Worm (Caenorhabditis elegans): Measurements from ENCODE around the gene Y37E11AL.9.

The Y37E11AL.9 gene

DNA sequence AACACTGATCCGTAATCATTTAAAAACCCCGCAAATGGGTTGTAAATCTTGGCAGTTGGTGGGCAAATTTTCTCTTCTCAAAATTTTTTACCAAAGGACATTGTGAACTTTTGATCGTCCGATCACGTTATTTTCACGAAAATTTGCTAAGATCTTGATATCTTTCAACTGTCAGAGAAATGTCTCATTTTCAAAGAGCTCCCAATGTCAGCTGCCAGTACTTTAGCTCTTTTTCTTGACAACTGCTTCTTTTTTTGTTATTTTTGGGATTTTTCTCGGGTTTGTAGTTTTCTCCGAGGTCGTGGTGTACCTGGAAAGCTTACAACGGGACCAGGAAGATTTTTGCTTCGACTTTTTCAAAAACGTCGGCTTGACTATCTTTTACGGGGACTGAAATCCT, 44.6 kb downstream of the Y37E11AL.9 start (continued):
- no peak for TF ChIP-seq aly-2 (tag; optimal IDR thresholded peaks at IDR 0.05)
- TF ChIP-seq daf-16 (GFP tag; optimal IDR thresholded peaks at IDR 0.05): peak in 1 of 2 experiments; percentile 66
- TF ChIP-seq daf-16 (tag; optimal IDR thresholded peaks at IDR 0.05): no peak
- no peak for TF ChIP-seq T26A8.4 (GFP tag; IDR thresholded peaks at IDR 0.05)
- no peak for TF ChIP-seq F37D6.2 (tag; optimal IDR thresholded peaks at IDR 0.05)
- TF ChIP-seq vab-7 (GFP tag; IDR thresholded peaks at IDR 0.05): no peak
- no peak for TF ChIP-seq mep-1 (tag; optimal IDR thresholded peaks at IDR 0.05)
- TF ChIP-seq lir-3 (tag; optimal IDR thresholded peaks at IDR 0.05): no peak
- TF ChIP-seq mxl-3 (GFP tag; optimal IDR thresholded peaks at IDR 0.05): no peak
- TF ChIP-seq tag-97 (GFP tag; IDR thresholded peaks at IDR 0.05): no peak

- TF ChIP-seq pqm-1 (tag; optimal IDR thresholded peaks at IDR 0.05) (no peak), ces-1 (GFP tag; optimal IDR thresholded peaks at IDR 0.05) (no peak), nhr-11 (tag; optimal IDR thresholded peaks at IDR 0.05) (no peak), Y75B8A.6 (GFP tag; IDR thresholded peaks at IDR 0.05) (no peak), nhr-41 (GFP tag; IDR thresholded peaks at IDR 0.05) (no peak), daf-16 (GFP tag; optimal IDR thresholded peaks at IDR 0.05) (no peak), daf-16 (tag; optimal IDR thresholded peaks at IDR 0.05) (no peak), hlh-30 (tag; optimal IDR thresholded peaks at IDR 0.05; ENCODE audit: insufficient read depth) (no peak), lin-29 (GFP tag; IDR thresholded peaks at IDR 0.05) (no peak), ama-1 (optimal IDR thresholded peaks at IDR 0.05) (no peak), F49E8.2 (tag; optimal IDR thresholded peaks at IDR 0.05; ENCODE audit: borderline replicate concordance) (no peak), ZK546.5 (tag; optimal IDR thresholded peaks at IDR 0.05) (no peak), fos-1 (tag; optimal IDR thresholded peaks at IDR 0.05) (no peak), ceh-20 (GFP tag; IDR thresholded peaks at IDR 0.05) (no peak), nhr-77 (tag; optimal IDR thresholded peaks at IDR 0.05) (no peak), ztf-11 (tag; optimal IDR thresholded peaks at IDR 0.05) (no peak), hif-1 (tag; optimal IDR thresholded peaks at IDR 0.05) (no peak), F37D6.2 (tag; optimal IDR thresholded peaks at IDR 0.05) (no peak), Y105C5A.15 (GFP tag; IDR thresholded peaks at IDR 0.05) (no peak), lsy-2 (tag; optimal IDR thresholded peaks at IDR 0.05) (no peak), lin-38 (GFP tag; IDR thresholded peaks at IDR 0.05) (no peak)
Observed at ce11 chrIV:3654823-3655222, 45.6 kb downstream of the Y37E11AL.9 start.

DNA sequence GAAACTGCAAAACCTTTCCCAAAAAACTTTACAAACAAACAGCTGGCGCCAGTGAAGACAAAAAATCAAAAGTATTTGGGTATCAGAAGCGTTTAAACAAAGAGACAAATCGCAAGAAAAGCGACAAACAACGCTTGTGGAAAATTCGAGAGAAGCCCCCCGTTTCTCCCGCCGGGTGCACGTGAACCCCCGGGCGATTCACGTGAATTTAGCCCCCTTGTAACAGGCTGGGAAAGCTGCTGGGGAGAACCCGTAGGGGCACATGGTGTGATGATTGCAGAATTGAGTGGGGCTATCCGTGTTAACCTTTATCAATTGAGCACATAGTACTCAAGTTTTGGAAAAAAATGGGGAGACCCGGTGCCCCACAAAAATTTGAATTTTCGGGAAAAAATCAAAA, 46.2 kb downstream of the Y37E11AL.9 start:
- peak; percentile 74 for TF ChIP-seq tra-1 (GFP tag; IDR thresholded peaks at IDR 0.05)
- peak; percentile 53 for TF ChIP-seq nhr-25 (tag; optimal IDR thresholded peaks at IDR 0.05; ENCODE audit: borderline replicate concordance, insufficient read depth)
- peak in 1 of 2 experiments; percentile 90 for TF ChIP-seq daf-16 (GFP tag; optimal IDR thresholded peaks at IDR 0.05)
- TF ChIP-seq daf-16 (tag; optimal IDR thresholded peaks at IDR 0.05): peak; percentile 82
- TF ChIP-seq mes-2 (tag; optimal IDR thresholded peaks at IDR 0.05; ENCODE audit: poor library complexity, severe bottlenecking): peak; percentile 26
- peak; percentile 45; the same call in 1 of the 2 replicates for TF ChIP-seq lin-38 (GFP tag; IDR thresholded peaks at IDR 0.05)
- no peak for TF ChIP-seq madf-9 (GFP tag; conservative IDR thresholded peaks at IDR 0.05)
- TF ChIP-seq mxl-2 (GFP tag; conservative IDR thresholded peaks at IDR 0.05): peak; percentile 98
- TF ChIP-seq zip-2 (tag; optimal IDR thresholded peaks at IDR 0.05): no peak
- TF ChIP-seq nhr-41 (GFP tag; IDR thresholded peaks at IDR 0.05): no peak
- no peak for TF ChIP-seq Y5F2A.4 (GFP tag; optimal IDR thresholded peaks at IDR 0.05)
- TF ChIP-seq nhr-48 (tag; optimal IDR thresholded peaks at IDR 0.05): peak; percentile 95
- TF ChIP-seq ZK337.2 (GFP tag; IDR thresholded peaks at IDR 0.05): no peak
- TF ChIP-seq nhr-76 (tag; optimal IDR thresholded peaks at IDR 0.05): no peak
- TF ChIP-seq set-16 (GFP tag; IDR thresholded peaks at IDR 0.05): peak; percentile 58
- TF ChIP-seq attf-4 (tag; optimal IDR thresholded peaks at IDR 0.05): no peak
- peak; percentile 24 for TF ChIP-seq dpl-1 (GFP tag; optimal IDR thresholded peaks at IDR 0.05)
- TF ChIP-seq aha-1 (tag): peak; percentile 96
- TF ChIP-seq zfp-2 (tag; optimal IDR thresholded peaks at IDR 0.05): no peak
- no peak for TF ChIP-seq php-3 (GFP tag; IDR thresholded peaks at IDR 0.05)
- TF ChIP-seq lin-1 (GFP tag; IDR thresholded peaks at IDR 0.05): peak; percentile 53; the same call in 1 of the 2 replicates
- no peak for TF ChIP-seq F26F4.8 (GFP tag; conservative IDR thresholded peaks at IDR 0.05)
- no peak for TF ChIP-seq ceh-82 (tag; optimal IDR thresholded peaks at IDR 0.05)
- TF ChIP-seq hlh-30 (tag; optimal IDR thresholded peaks at IDR 0.05; ENCODE audit: insufficient read depth): peak; percentile 89
- peak; percentile 75 for TF ChIP-seq mxl-3 (GFP tag; optimal IDR thresholded peaks at IDR 0.05)
- TF ChIP-seq lin-29 (GFP tag; IDR thresholded peaks at IDR 0.05): no peak
- TF ChIP-seq nhr-77 (tag; optimal IDR thresholded peaks at IDR 0.05): no peak
- TF ChIP-seq ceh-20 (GFP tag; IDR thresholded peaks at IDR 0.05): peak; percentile 91
- no peak for TF ChIP-seq nhr-6 (tag; optimal IDR thresholded peaks at IDR 0.05)
